Fruit fly (Drosophila melanogaster) whole organism, embryonic: Measurements from ENCODE around the gene Cip4.
A peak's percentile ranks its signal among the peaks of the same experiment; 100 is the strongest.

Source experiments
- Ada2b ChIP-seq: fragments of 200-800 bp; sonication (Bioruptor generic); IDR thresholded peaks from 2 replicates; pipeline ENCODE4 v1.3.6; 2022; ENCODE audit warnings: missing biosample characterization, missing genetic modification characterization
- CG10543 ChIP-seq: fragments of 200-800 bp; sonication (Bioruptor generic); optimal IDR thresholded peaks from 3 replicates; lab custom pipeline; 2017; ENCODE audit warnings: missing biosample characterization, mild to moderate bottlenecking, missing genetic modification characterization, moderate library complexity
- CG10959 ChIP-seq: fragments of 200-800 bp; sonication (Bioruptor generic); IDR thresholded peaks from 2 replicates; pipeline ENCODE4 v1.3.6; 2022; ENCODE audit warnings: missing biosample characterization, missing genetic modification characterization
- CG13287 ChIP-seq: fragments of 200-800 bp; sonication (Bioruptor generic); IDR thresholded peaks from 2 replicates; pipeline ENCODE4 v1.3.6; 2022; ENCODE audit warnings: missing biosample characterization, missing genetic modification characterization; ENCODE audit not compliant: partially characterized antibody
- CG13624 ChIP-seq: fragments of 200-800 bp; sonication (Bioruptor generic); optimal IDR thresholded peaks from 2 replicates; lab custom pipeline; 2016; ENCODE audit warnings: missing biosample characterization, missing genetic modification characterization
- CG14667 ChIP-seq: fragments of 200-800 bp; sonication (Bioruptor generic); IDR thresholded peaks from 2 replicates; pipeline ENCODE4 v1.3.6; 2022; ENCODE audit warnings: missing biosample characterization, missing genetic modification characterization
- CG15073 ChIP-seq: fragments of 200-800 bp; sonication (Bioruptor generic); optimal IDR thresholded peaks from 2 replicates; lab custom pipeline; 2016; ENCODE audit warnings: missing biosample characterization, missing genetic modification characterization
- CG31224 ChIP-seq: fragments of 200-800 bp; sonication (Bioruptor generic); IDR thresholded peaks from 2 replicates; pipeline ENCODE4 v1.3.6; 2022; ENCODE audit warnings: missing biosample characterization, missing genetic modification characterization
- CG33557 ChIP-seq: fragments of 200-800 bp; sonication (Bioruptor generic); optimal IDR thresholded peaks from 2 replicates; lab custom pipeline; 2019; ENCODE audit warnings: missing biosample characterization, mild to moderate bottlenecking, missing genetic modification characterization, moderate library complexity
- CG4328 ChIP-seq: fragments of 200-800 bp; sonication (Bioruptor generic); optimal IDR thresholded peaks from 3 replicates; lab custom pipeline; 2017; ENCODE audit warnings: missing biosample characterization, missing genetic modification reagents, missing genetic modification characterization
- CG4730 ChIP-seq: fragments of 200-800 bp; sonication (Bioruptor generic); IDR thresholded peaks from 2 replicates; pipeline ENCODE4 v1.3.6; 2022; ENCODE audit warnings: missing biosample characterization, missing genetic modification characterization
- CG6175 ChIP-seq: fragments of 200-800 bp; sonication (Bioruptor generic); IDR thresholded peaks from 3 replicates; pipeline ENCODE4 v1.3.6; 2022; ENCODE audit warnings: missing biosample characterization, missing genetic modification characterization
- CG7839 ChIP-seq: fragments of 200-800 bp; sonication (Bioruptor generic); optimal IDR thresholded peaks from 3 replicates; lab custom pipeline; 2018; ENCODE audit warnings: missing biosample characterization, mild to moderate bottlenecking, missing genetic modification characterization, moderate library complexity
- CG8290 ChIP-seq, 3 experiments: fragments of 200-800 bp; sonication (Bioruptor generic); optimal IDR thresholded peaks; 2 replicates each; lab custom pipeline; 2016 to 2019; ENCODE audit warnings: missing biosample characterization in 3 of 3, missing genetic modification characterization in 3 of 3, mild to moderate bottlenecking in 2 of 3, moderate library complexity in 1 of 3
- CG9932 ChIP-seq: fragments of 200-800 bp; sonication (Bioruptor generic); IDR thresholded peaks from 2 replicates; pipeline ENCODE4 v1.3.6; 2022; ENCODE audit warnings: missing biosample characterization, missing genetic modification characterization
- Doc2 ChIP-seq: fragments of 200-800 bp; sonication (Bioruptor generic); IDR thresholded peaks from 2 replicates; pipeline ENCODE4 v1.3.6; 2022; ENCODE audit warnings: missing biosample characterization, missing genetic modification characterization
- Ets97D ChIP-seq: fragments of 200-800 bp; sonication (Bioruptor generic); optimal IDR thresholded peaks from 3 replicates; lab custom pipeline; 2016; ENCODE audit warnings: missing biosample characterization, missing genetic modification characterization
- Fer1 ChIP-seq: fragments of 200-800 bp; sonication (Bioruptor generic); optimal IDR thresholded peaks from 2 replicates; lab custom pipeline; 2017; ENCODE audit warnings: missing biosample characterization, mild to moderate bottlenecking, missing genetic modification characterization
- Gsc ChIP-seq: fragments of 200-800 bp; sonication (Bioruptor generic); IDR thresholded peaks from 2 replicates; pipeline ENCODE4 v1.3.6; 2022; ENCODE audit warnings: missing biosample characterization, missing genetic modification characterization
- H2.0 ChIP-seq: fragments of 200-800 bp; sonication (Bioruptor generic); IDR thresholded peaks from 2 replicates; pipeline ENCODE4 v1.3.6; 2022; ENCODE audit warnings: missing biosample characterization, missing genetic modification characterization
- Hr51 ChIP-seq, 2 experiments: fragments of 200-800 bp; sonication (Bioruptor generic); optimal IDR thresholded peaks; 2 replicates in 1 of 2; 3 replicates in 1 of 2; lab custom pipeline; 2016 to 2018; ENCODE audit warnings: missing biosample characterization in 2 of 2, missing genetic modification characterization in 2 of 2, mild to moderate bottlenecking in 1 of 2, moderate library complexity in 1 of 2
- Med ChIP-seq: fragments of 200-800 bp; sonication (Bioruptor generic); peaks from one replicate; lab custom pipeline; 2016; ENCODE audit warnings: missing biosample characterization, missing genetic modification characterization, mild to moderate bottlenecking, inconsistent platforms, moderate library complexity
- Meics ChIP-seq: fragments of 200-800 bp; sonication (Bioruptor generic); optimal IDR thresholded peaks from 2 replicates; lab custom pipeline; 2017; ENCODE audit warnings: missing biosample characterization, mild to moderate bottlenecking, missing genetic modification characterization
- NFAT ChIP-seq: fragments of 200-800 bp; sonication (Bioruptor generic); IDR thresholded peaks from 2 replicates; pipeline ENCODE4 v1.3.6; 2022; ENCODE audit warnings: missing biosample characterization, missing genetic modification characterization
- NfI ChIP-seq: fragments of 200-800 bp; sonication (Bioruptor generic); optimal IDR thresholded peaks from 3 replicates; lab custom pipeline; 2018; ENCODE audit warnings: missing biosample characterization, mild to moderate bottlenecking, missing genetic modification characterization, moderate library complexity
- Rx ChIP-seq: fragments of 200-800 bp; sonication (Bioruptor generic); IDR thresholded peaks from 2 replicates; pipeline ENCODE4 v1.3.6; 2022; ENCODE audit warnings: missing biosample characterization, missing genetic modification characterization
- Scr ChIP-seq: fragments of 200-800 bp; sonication (Bioruptor generic); IDR thresholded peaks from 2 replicates; pipeline ENCODE4 v1.3.6; 2022; ENCODE audit warnings: missing biosample characterization, missing genetic modification characterization; ENCODE audit not compliant: partially characterized antibody
- Sox102F ChIP-seq: fragments of 200-800 bp; sonication (Bioruptor generic); optimal IDR thresholded peaks from 2 replicates; lab custom pipeline; 2018; ENCODE audit warnings: missing biosample characterization, mild to moderate bottlenecking, missing genetic modification characterization, moderate library complexity
- cwo ChIP-seq: fragments of 200-800 bp; sonication (Bioruptor generic); optimal IDR thresholded peaks from 3 replicates; lab custom pipeline; 2017; ENCODE audit warnings: missing biosample characterization, missing genetic modification characterization, mild to moderate bottlenecking, moderate library complexity, missing genetic modification reagents
- dmrt11E ChIP-seq: fragments of 200-800 bp; sonication (Bioruptor generic); optimal IDR thresholded peaks from 3 replicates; lab custom pipeline; 2018; ENCODE audit warnings: missing biosample characterization, mild to moderate bottlenecking, missing genetic modification characterization, moderate library complexity
- eve ChIP-seq, 2 experiments: fragments of >200 bp; optimal IDR thresholded peaks; 2 replicates each; lab custom pipeline; 2017; ENCODE audit warnings: missing biosample characterization in 2 of 2, missing genetic modification characterization in 2 of 2
- fd3F ChIP-seq: fragments of 200-800 bp; sonication (Bioruptor generic); optimal IDR thresholded peaks from 2 replicates; lab custom pipeline; 2018; ENCODE audit warnings: missing biosample characterization, mild to moderate bottlenecking, missing genetic modification characterization, moderate library complexity
- fd64A ChIP-seq: fragments of 200-800 bp; sonication (Bioruptor generic); optimal IDR thresholded peaks from 3 replicates; lab custom pipeline; 2018; ENCODE audit warnings: missing biosample characterization, mild to moderate bottlenecking, missing genetic modification characterization
- gro ChIP-seq: fragments of 200-800 bp; sonication (Bioruptor generic); optimal IDR thresholded peaks from 2 replicates; lab custom pipeline; 2016; ENCODE audit warnings: missing biosample characterization, missing genetic modification characterization
- h ChIP-seq: fragments of >200 bp; optimal IDR thresholded peaks from 2 replicates; lab custom pipeline; 2017
- klu ChIP-seq: fragments of 200-800 bp; sonication (Bioruptor generic); IDR thresholded peaks from 2 replicates; pipeline ENCODE4 v1.3.6; 2022; ENCODE audit warnings: missing biosample characterization, missing genetic modification characterization
- nmo ChIP-seq: fragments of 200-800 bp; sonication (Bioruptor generic); optimal IDR thresholded peaks from 2 replicates; lab custom pipeline; 2018; ENCODE audit warnings: missing biosample characterization, mild to moderate bottlenecking, missing genetic modification characterization, moderate library complexity
- row ChIP-seq: fragments of 200-800 bp; sonication (Bioruptor generic); IDR thresholded peaks from 3 replicates; pipeline ENCODE4 v1.3.6; 2022; ENCODE audit warnings: missing biosample characterization, missing genetic modification characterization
- sc ChIP-seq, 3 experiments: fragments of >200 bp in 2 of 3; fragments of 200-800 bp in 1 of 3; sonication (Bioruptor generic) in 1 of 3; optimal IDR thresholded peaks; 2 replicates in 2 of 3; 3 replicates in 1 of 3; lab custom pipeline; 2017; ENCODE audit warnings: mild to moderate bottlenecking in 1 of 3, missing biosample characterization in 1 of 3, missing genetic modification characterization in 1 of 3, missing genetic modification reagents in 1 of 3
- sd ChIP-seq: fragments of 200-800 bp; sonication (Bioruptor generic); optimal IDR thresholded peaks from 3 replicates; lab custom pipeline; 2018; ENCODE audit warnings: missing biosample characterization, mild to moderate bottlenecking, missing genetic modification characterization, moderate library complexity
- sens ChIP-seq: fragments of 200-800 bp; sonication (Bioruptor generic); peaks from one replicate; lab custom pipeline; 2016; ENCODE audit warnings: missing biosample characterization, missing genetic modification characterization
- shn ChIP-seq: fragments of 200-800 bp; sonication (Bioruptor generic); optimal IDR thresholded peaks from 3 replicates; lab custom pipeline; 2016; ENCODE audit warnings: missing biosample characterization, missing genetic modification characterization
- sqz ChIP-seq: fragments of 200-800 bp; sonication (Bioruptor generic); optimal IDR thresholded peaks from 3 replicates; lab custom pipeline; 2018; ENCODE audit warnings: missing biosample characterization, mild to moderate bottlenecking, missing genetic modification characterization
- sr ChIP-seq: fragments of 200-800 bp; sonication (Bioruptor generic); IDR thresholded peaks from 3 replicates; pipeline ENCODE4 v1.3.6; 2022; ENCODE audit warnings: missing biosample characterization, missing genetic modification characterization
- tna ChIP-seq: fragments of 200-800 bp; sonication (Bioruptor generic); IDR thresholded peaks from 2 replicates; pipeline ENCODE4 v1.3.6; 2022; ENCODE audit warnings: missing biosample characterization, missing genetic modification characterization; ENCODE audit not compliant: partially characterized antibody
- toy ChIP-seq: fragments of 200-800 bp; sonication (Bioruptor generic); IDR thresholded peaks from 2 replicates; pipeline ENCODE4 v1.3.6; 2022; ENCODE audit warnings: missing biosample characterization, missing genetic modification characterization
- zf30C ChIP-seq: fragments of 200-800 bp; sonication (Bioruptor generic); optimal IDR thresholded peaks from 3 replicates; lab custom pipeline; 2018; ENCODE audit warnings: missing biosample characterization, mild to moderate bottlenecking, missing genetic modification characterization

Gene Cip4

dm6 chr3L:4411951-4412350 is 48.0 kb upstream of the Cip4 start:
- peak; percentile 40 for TF ChIP-seq CG10543
- no peak for TF ChIP-seq CG4730 (GFP tag; lab: Robert Waterston, UW)
- peak; percentile 73 for TF ChIP-seq sens (GFP tag; lab: Kevin White, UChicago)
- TF ChIP-seq h: no peak
- TF ChIP-seq cwo (GFP tag; lab: Kevin White, UChicago): peak; percentile 48
- peak; percentile 5 for TF ChIP-seq NfI (GFP tag; lab: Kevin White, UChicago)
- TF ChIP-seq Rx (GFP tag; lab: Robert Waterston, UW): no peak
- no peak for TF ChIP-seq nmo (GFP tag; lab: Kevin White, UChicago)
- TF ChIP-seq CG33557 (GFP tag; lab: Kevin White, UChicago): no peak
- TF ChIP-seq CG31224 (GFP tag; lab: Robert Waterston, UW): no peak
- TF ChIP-seq sqz (GFP tag; lab: Kevin White, UChicago): peak; percentile 12
- peak; percentile 53 for TF ChIP-seq sd (tag; lab: Kevin White, UChicago)
- TF ChIP-seq shn (GFP tag; lab: Kevin White, UChicago): no peak
- no peak for TF ChIP-seq CG15073 (GFP tag; lab: Kevin White, UChicago)
- TF ChIP-seq eve (GFP tag; optimal IDR thresholded peaks at IDR 0.05; lab: Kevin White, UChicago): peak in 1 of 2 experiments; percentile 43
- TF ChIP-seq CG14667 (GFP tag; lab: Robert Waterston, UW): no peak
- no peak for TF ChIP-seq Doc2 (GFP tag; lab: Robert Waterston, UW)
- no peak for TF ChIP-seq Ets97D (GFP tag; lab: Kevin White, UChicago)
- TF ChIP-seq sc (optimal IDR thresholded peaks at IDR 0.05; lab: Kevin White, UChicago): no peak
- TF ChIP-seq sc (GFP tag; optimal IDR thresholded peaks at IDR 0.05; lab: Kevin White, UChicago): no peak
- 0 out of 2 replicates have a peak, but pooled peaks have one; percentile 18 for TF ChIP-seq CG13287 (GFP tag; lab: Robert Waterston, UW)

- TF ChIP-seq NFAT (GFP tag; lab: Robert Waterston, UW): no peak
- TF ChIP-seq tna (GFP tag; lab: Robert Waterston, UW): no peak
- TF ChIP-seq dmrt11E (tag; lab: Kevin White, UChicago): no peak
- TF ChIP-seq H2.0: 0 out of 2 replicates have a peak, but pooled peaks have one; percentile 10
- TF ChIP-seq CG7839: no peak
- peak; percentile 72; the same call in 2 of the 3 replicates for TF ChIP-seq CG6175 (GFP tag; lab: Robert Waterston, UW)
- TF ChIP-seq row (GFP tag; lab: Robert Waterston, UW): peak; percentile 25; the same call in 1 of the 3 replicates
- TF ChIP-seq Med (GFP tag; lab: Kevin White, UChicago): peak; percentile 3
- no peak for TF ChIP-seq Gsc (GFP tag; lab: Robert Waterston, UW)
- 0 out of 2 replicates have a peak, but pooled peaks have one; percentile 3 for TF ChIP-seq Ada2b (GFP tag; lab: Robert Waterston, UW)
- peak; percentile 52 for TF ChIP-seq sens (GFP tag; lab: Kevin White, UChicago)
- no peak for TF ChIP-seq CG10959
- TF ChIP-seq gro: no peak
- peak; percentile 21 for TF ChIP-seq Meics
- no peak for TF ChIP-seq Scr
- TF ChIP-seq zf30C: no peak
- peak; percentile 13 for TF ChIP-seq Sox102F (GFP tag; lab: Kevin White, UChicago)
- no peak for TF ChIP-seq fd3F (GFP tag; lab: Kevin White, UChicago)
- no peak for TF ChIP-seq CG8290 (GFP tag; optimal IDR thresholded peaks at IDR 0.05; lab: Kevin White, UChicago)
- peak in 1 of 2 experiments; percentile 50 for TF ChIP-seq CG8290 (tag; optimal IDR thresholded peaks at IDR 0.05; lab: Kevin White, UChicago)
- no peak for TF ChIP-seq CG4328
- no peak for TF ChIP-seq toy (GFP tag; lab: Robert Waterston, UW)
- TF ChIP-seq CG13624 (GFP tag; lab: Kevin White, UChicago): peak; percentile 77
- TF ChIP-seq fd64A (GFP tag; lab: Kevin White, UChicago): no peak
- peak in 1 of 2 experiments; percentile 76 for TF ChIP-seq eve (GFP tag; optimal IDR thresholded peaks at IDR 0.05; lab: Kevin White, UChicago)
- TF ChIP-seq Hr51 (GFP tag; optimal IDR thresholded peaks at IDR 0.05; lab: Kevin White, UChicago): peak in 1 of 2 experiments; percentile 22
- no peak for TF ChIP-seq klu
- no peak for TF ChIP-seq Fer1
- TF ChIP-seq CG9932 (GFP tag; lab: Robert Waterston, UW): peak; percentile 23; the same call in 1 of the 2 replicates
- TF ChIP-seq sr (GFP tag; lab: Robert Waterston, UW): peak; percentile 66; the same call in 2 of the 3 replicates
Measured at dm6 chr3L:4411025-4411873, 47.3 kb upstream of the Cip4 start.
